Worm (Caenorhabditis elegans): Measurements from ENCODE around the gene ifp-1.

ce11 chrX:9719070-9719469 lies 39.1 kb upstream of the ifp-1 start:
- TF ChIP-seq him-1 (tag; optimal IDR thresholded peaks at IDR 0.05) (no peak), W03F9.2 (tag; optimal IDR thresholded peaks at IDR 0.05) (no peak)
